Fruit fly (Drosophila melanogaster) whole organism, embryonic: ENCODE measurements around the gene CG15012.

ENCODE experiments used
- ATbp ChIP-seq: fragments of 200-800 bp; sonication (Bioruptor generic); optimal IDR thresholded peaks from 2 replicates; lab custom pipeline; 2017; ENCODE audit warnings: missing biosample characterization, mild to moderate bottlenecking, missing genetic modification characterization, missing genetic modification reagents
- CG10267 ChIP-seq: fragments of 200-800 bp; sonication (Bioruptor generic); optimal IDR thresholded peaks from 2 replicates; lab custom pipeline; 2018; ENCODE audit warnings: missing biosample characterization, mild to moderate bottlenecking, missing genetic modification characterization, moderate library complexity
- CG11695 ChIP-seq: fragments of 200-800 bp; sonication (Bioruptor generic); IDR thresholded peaks from 3 replicates; pipeline ENCODE4 v1.3.6; 2022; ENCODE audit warnings: missing biosample characterization, missing genetic modification characterization
- CG12155 ChIP-seq: fragments of 200-800 bp; sonication (Bioruptor generic); optimal IDR thresholded peaks from 3 replicates; lab custom pipeline; 2016; ENCODE audit warnings: missing biosample characterization, missing genetic modification characterization
- CG12299 ChIP-seq: fragments of 200-800 bp; sonication (Bioruptor generic); optimal IDR thresholded peaks from 2 replicates; lab custom pipeline; 2018; ENCODE audit warnings: missing biosample characterization, mild to moderate bottlenecking, missing genetic modification characterization
- CG12391 ChIP-seq: fragments of 200-800 bp; sonication (Bioruptor generic); optimal IDR thresholded peaks from 3 replicates; lab custom pipeline; 2018; ENCODE audit warnings: missing biosample characterization, mild to moderate bottlenecking, missing genetic modification characterization, moderate library complexity
- CG13775 ChIP-seq: fragments of 200-800 bp; sonication (Bioruptor generic); optimal IDR thresholded peaks from 3 replicates; lab custom pipeline; 2017; ENCODE audit warnings: missing biosample characterization, mild to moderate bottlenecking, missing genetic modification characterization
- CG14441 ChIP-seq: fragments of 200-800 bp; sonication (Bioruptor generic); IDR thresholded peaks from 2 replicates; pipeline ENCODE4 v1.3.6; 2022; ENCODE audit warnings: missing biosample characterization, missing genetic modification characterization
- CG14667 ChIP-seq: fragments of 200-800 bp; sonication (Bioruptor generic); IDR thresholded peaks from 2 replicates; pipeline ENCODE4 v1.3.6; 2022; ENCODE audit warnings: missing biosample characterization, missing genetic modification characterization
- CG14860 ChIP-seq: fragments of 200-800 bp; sonication (Bioruptor generic); IDR thresholded peaks from 3 replicates; pipeline ENCODE4 v1.3.6; 2022; ENCODE audit warnings: missing biosample characterization, missing genetic modification characterization; ENCODE audit not compliant: partially characterized antibody
- CG15479 ChIP-seq: fragments of 200-800 bp; sonication (Bioruptor generic); optimal IDR thresholded peaks from 3 replicates; lab custom pipeline; 2019; ENCODE audit warnings: missing biosample characterization, mild to moderate bottlenecking, missing genetic modification characterization, moderate library complexity
- CG18476 ChIP-seq: fragments of 200-800 bp; sonication (Bioruptor generic); optimal IDR thresholded peaks from 2 replicates; lab custom pipeline; 2016; ENCODE audit warnings: missing biosample characterization, mild to moderate bottlenecking, missing genetic modification characterization
- CG2116 ChIP-seq: fragments of 200-800 bp; sonication (Bioruptor generic); optimal IDR thresholded peaks from 3 replicates; lab custom pipeline; 2018; ENCODE audit warnings: missing biosample characterization, mild to moderate bottlenecking, missing genetic modification characterization
- CG2120 ChIP-seq: fragments of 200-800 bp; sonication (Bioruptor generic); optimal IDR thresholded peaks from 3 replicates; lab custom pipeline; 2016; ENCODE audit warnings: missing biosample characterization, missing genetic modification characterization
- CG4617 ChIP-seq: fragments of 200-800 bp; sonication (Bioruptor generic); optimal IDR thresholded peaks from 3 replicates; lab custom pipeline; 2016; ENCODE audit warnings: missing biosample characterization, missing genetic modification characterization, borderline replicate concordance
- CG4730 ChIP-seq: fragments of 200-800 bp; sonication (Bioruptor generic); IDR thresholded peaks from 2 replicates; pipeline ENCODE4 v1.3.6; 2022; ENCODE audit warnings: missing biosample characterization, missing genetic modification characterization
- CG5245 ChIP-seq: fragments of 200-800 bp; sonication (Bioruptor generic); optimal IDR thresholded peaks from 3 replicates; lab custom pipeline; 2016; ENCODE audit warnings: missing biosample characterization, missing genetic modification characterization
- CG6689 ChIP-seq: fragments of 200-800 bp; sonication (Bioruptor generic); IDR thresholded peaks from 2 replicates; pipeline ENCODE4 v1.3.6; 2022; ENCODE audit warnings: missing biosample characterization, missing genetic modification characterization
- CG7928 ChIP-seq: fragments of 200-800 bp; sonication (Bioruptor generic); optimal IDR thresholded peaks from 2 replicates; lab custom pipeline; 2017; ENCODE audit warnings: missing biosample characterization, mild to moderate bottlenecking, missing genetic modification characterization
- CG8924 ChIP-seq: fragments of 200-800 bp; optimal IDR thresholded peaks from 3 replicates; lab custom pipeline; 2019; ENCODE audit warnings: missing biosample characterization, mild to moderate bottlenecking, missing genetic modification characterization, moderate library complexity
- CG9817 ChIP-seq: fragments of 200-800 bp; sonication (Bioruptor generic); optimal IDR thresholded peaks from 2 replicates; lab custom pipeline; 2018; ENCODE audit warnings: missing biosample characterization, mild to moderate bottlenecking, missing genetic modification characterization, moderate library complexity
- CG9932 ChIP-seq: fragments of 200-800 bp; sonication (Bioruptor generic); IDR thresholded peaks from 2 replicates; pipeline ENCODE4 v1.3.6; 2022; ENCODE audit warnings: missing biosample characterization, missing genetic modification characterization
- CoRest ChIP-seq: fragments of 200-800 bp; sonication (Bioruptor generic); optimal IDR thresholded peaks from 3 replicates; lab custom pipeline; 2018; ENCODE audit warnings: missing biosample characterization, mild to moderate bottlenecking, missing genetic modification characterization, moderate library complexity
- D19B ChIP-seq: fragments of 200-800 bp; sonication (Bioruptor generic); optimal IDR thresholded peaks from 2 replicates; lab custom pipeline; 2017; ENCODE audit warnings: missing biosample characterization, mild to moderate bottlenecking, missing genetic modification characterization
- Drgx ChIP-seq: fragments of 200-800 bp; sonication (Bioruptor generic); IDR thresholded peaks from 2 replicates; pipeline ENCODE4 v1.3.6; 2022; ENCODE audit warnings: missing biosample characterization, missing genetic modification characterization
- E2f1 ChIP-seq: fragments of 200-800 bp; sonication (Bioruptor generic); IDR thresholded peaks from 2 replicates; pipeline ENCODE4 v1.3.6; 2022; ENCODE audit warnings: missing biosample characterization, missing genetic modification characterization
- H15 ChIP-seq: fragments of 200-800 bp; sonication (Bioruptor generic); IDR thresholded peaks from 3 replicates; pipeline ENCODE4 v1.3.6; 2022; ENCODE audit warnings: missing biosample characterization, missing genetic modification characterization
- MBD-R2 ChIP-seq: fragments of 200-800 bp; sonication (Bioruptor generic); IDR thresholded peaks from 2 replicates; pipeline ENCODE4 v1.3.6; 2022; ENCODE audit warnings: missing biosample characterization, missing genetic modification characterization
- Max ChIP-seq: fragments of 200-800 bp; sonication (Bioruptor generic); optimal IDR thresholded peaks from 2 replicates; lab custom pipeline; 2016; ENCODE audit warnings: missing biosample characterization, mild to moderate bottlenecking, missing genetic modification characterization
- NFAT ChIP-seq: fragments of 200-800 bp; sonication (Bioruptor generic); IDR thresholded peaks from 2 replicates; pipeline ENCODE4 v1.3.6; 2022; ENCODE audit warnings: missing biosample characterization, missing genetic modification characterization
- Opbp ChIP-seq: fragments of 200-800 bp; sonication (Bioruptor generic); IDR thresholded peaks from 3 replicates; pipeline ENCODE4 v1.3.6; 2022; ENCODE audit warnings: missing biosample characterization, missing genetic modification characterization; ENCODE audit not compliant: partially characterized antibody
- Rfx ChIP-seq: fragments of 200-800 bp; sonication (Bioruptor generic); IDR thresholded peaks from 2 replicates; pipeline ENCODE4 v1.3.6; 2022; ENCODE audit warnings: missing biosample characterization, missing genetic modification characterization
- Stat92E ChIP-seq, 3 experiments: fragments of >200 bp in 2 of 3; fragments of 200-800 bp in 1 of 3; sonication (Bioruptor generic) in 1 of 3; optimal IDR thresholded peaks; 2 replicates each; lab custom pipeline; 2017 to 2019; ENCODE audit warnings: missing biosample characterization in 3 of 3, missing genetic modification characterization in 3 of 3, mild to moderate bottlenecking in 1 of 3, moderate library complexity in 1 of 3
- YL-1 ChIP-seq: fragments of 200-800 bp; sonication (Bioruptor generic); optimal IDR thresholded peaks from 3 replicates; lab custom pipeline; 2017; ENCODE audit warnings: missing biosample characterization, mild to moderate bottlenecking, missing genetic modification characterization
- az2 ChIP-seq: fragments of 200-800 bp; sonication (Bioruptor generic); optimal IDR thresholded peaks from 3 replicates; lab custom pipeline; 2016; ENCODE audit warnings: missing biosample characterization, missing genetic modification characterization
- bbx ChIP-seq: fragments of 200-800 bp; sonication (Bioruptor generic); IDR thresholded peaks from 2 replicates; pipeline ENCODE4 v1.3.6; 2022; ENCODE audit warnings: missing biosample characterization, missing genetic modification characterization; ENCODE audit not compliant: partially characterized antibody
- dmrt11E ChIP-seq: fragments of 200-800 bp; sonication (Bioruptor generic); optimal IDR thresholded peaks from 3 replicates; lab custom pipeline; 2018; ENCODE audit warnings: missing biosample characterization, mild to moderate bottlenecking, missing genetic modification characterization, moderate library complexity
- dpn ChIP-seq, 2 experiments: fragments of 200-800 bp; sonication (Bioruptor generic); optimal IDR thresholded peaks; 3 replicates each; lab custom pipeline; 2016; ENCODE audit warnings: missing biosample characterization in 2 of 2, missing genetic modification characterization in 2 of 2
- dysf ChIP-seq: fragments of 200-800 bp; sonication (Bioruptor generic); IDR thresholded peaks from 3 replicates; pipeline ENCODE4 v1.3.6; 2022; ENCODE audit warnings: missing biosample characterization, missing genetic modification characterization
- ftz-f1 ChIP-seq: fragments of 200-800 bp; sonication (Bioruptor generic); optimal IDR thresholded peaks from 2 replicates; lab custom pipeline; 2016; ENCODE audit warnings: missing biosample characterization, missing genetic modification characterization
- gce ChIP-seq: fragments of 200-800 bp; sonication (Bioruptor generic); IDR thresholded peaks from 3 replicates; pipeline ENCODE4 v1.3.6; 2022; ENCODE audit warnings: missing biosample characterization, missing genetic modification characterization
- lmd ChIP-seq: fragments of 200-800 bp; sonication (Bioruptor generic); IDR thresholded peaks from 2 replicates; pipeline ENCODE4 v1.3.6; 2022; ENCODE audit warnings: missing biosample characterization, missing genetic modification characterization
- nmo ChIP-seq: fragments of 200-800 bp; sonication (Bioruptor generic); optimal IDR thresholded peaks from 2 replicates; lab custom pipeline; 2018; ENCODE audit warnings: missing biosample characterization, mild to moderate bottlenecking, missing genetic modification characterization, moderate library complexity
- peb ChIP-seq: fragments of 200-800 bp; sonication (Bioruptor generic); IDR thresholded peaks from 2 replicates; pipeline ENCODE4 v1.3.6; 2022; ENCODE audit warnings: missing biosample characterization, missing genetic modification characterization
- prd ChIP-seq, 3 experiments: fragments of >200 bp in 2 of 3; fragments of 200-800 bp in 1 of 3; sonication (Bioruptor generic) in 1 of 3; optimal IDR thresholded peaks in 2 of 3; IDR thresholded peaks in 1 of 3; 2 replicates in 2 of 3; 3 replicates in 1 of 3; pipeline versions ENCODE4 v1.3.6 to Lab custom; 2017 to 2022; ENCODE audit warnings: missing biosample characterization in 1 of 3, missing genetic modification characterization in 1 of 3
- run ChIP-seq: fragments of 200-800 bp; sonication (Bioruptor generic); optimal IDR thresholded peaks from 3 replicates; lab custom pipeline; 2018; ENCODE audit warnings: missing biosample characterization, mild to moderate bottlenecking, missing genetic modification characterization
- sisA ChIP-seq: fragments of 200-800 bp; sonication (Bioruptor generic); IDR thresholded peaks from 2 replicates; pipeline ENCODE4 v1.3.6; 2022; ENCODE audit warnings: missing biosample characterization, missing genetic modification characterization
- so ChIP-seq: fragments of 200-800 bp; sonication (Bioruptor generic); IDR thresholded peaks from 3 replicates; pipeline ENCODE4 v1.3.6; 2022; ENCODE audit warnings: missing biosample characterization, missing genetic modification characterization
- stwl ChIP-seq: fragments of 200-800 bp; sonication (Bioruptor generic); optimal IDR thresholded peaks from 3 replicates; lab custom pipeline; 2018; ENCODE audit warnings: missing biosample characterization, mild to moderate bottlenecking, missing genetic modification characterization, moderate library complexity

The CG15012 gene

dm6 chr3L:4242428-4242827 lies 49.6 kb downstream of the CG15012 start, which contains the start of gene pav:
TSS of gene pav (plus strand) at chr3L:4242734.
- peak; percentile 32; the same call in 1 of the 3 replicates for TF ChIP-seq H15 (GFP tag; lab: Robert Waterston, UW)
- no peak for TF ChIP-seq CG5245
- peak; percentile 63; the same call in 1 of the 2 replicates for TF ChIP-seq MBD-R2 (GFP tag; lab: Robert Waterston, UW)
- TF ChIP-seq CG12155 (GFP tag; lab: Kevin White, UChicago), result peak; percentile 19
- TF ChIP-seq CG11695 (GFP tag; lab: Robert Waterston, UW), result peak; percentile 80
- TF ChIP-seq CG12391 (tag; lab: Kevin White, UChicago), result peak; percentile 73
- peak; percentile 6 for TF ChIP-seq CG12299
- peak; percentile 70; the same call in 2 of the 3 replicates for TF ChIP-seq dysf (GFP tag; lab: Robert Waterston, UW)
- TF ChIP-seq CG9817, result peak; percentile 50
- TF ChIP-seq lmd (GFP tag; lab: Robert Waterston, UW), result peak; percentile 58
- TF ChIP-seq dmrt11E (tag; lab: Kevin White, UChicago), result peak; percentile 35
- peak; percentile 1 for TF ChIP-seq az2 (GFP tag; lab: Kevin White, UChicago)
- no peak for TF ChIP-seq ATbp
- 0 out of 2 replicates have a peak, but pooled peaks have one; percentile 33 for TF ChIP-seq sisA (GFP tag; lab: Robert Waterston, UW)
- TF ChIP-seq Stat92E (GFP tag; optimal IDR thresholded peaks at IDR 0.05; lab: Kevin White, UChicago), result peak in 1 of 3 experiments; percentile 42
- peak; percentile 66 for TF ChIP-seq YL-1 (GFP tag; lab: Kevin White, UChicago)
- TF ChIP-seq so, result peak; percentile 47; the same call in 1 of the 3 replicates
- peak; percentile 39 for TF ChIP-seq stwl (tag; lab: Kevin White, UChicago)
- TF ChIP-seq Drgx (GFP tag; lab: Robert Waterston, UW), result peak; percentile 54
- TF ChIP-seq CG13775, result peak; percentile 30
- peak; percentile 53 for TF ChIP-seq CG9932 (GFP tag; lab: Robert Waterston, UW)
- TF ChIP-seq CG7928 (GFP tag; lab: Kevin White, UChicago), result no peak
- TF ChIP-seq gce (GFP tag; lab: Robert Waterston, UW), result no peak
- TF ChIP-seq Rfx (GFP tag; lab: Robert Waterston, UW), result peak; percentile 69
- peak; percentile 66 for TF ChIP-seq CG8924 (tag; lab: Kevin White, UChicago)
- peak; percentile 4; the same call in 1 of the 2 replicates for TF ChIP-seq CG14667 (GFP tag; lab: Robert Waterston, UW)
- TF ChIP-seq CG15479 (GFP tag; lab: Kevin White, UChicago), result no peak
- TF ChIP-seq CoRest, result peak; percentile 70
- no peak for TF ChIP-seq prd (optimal IDR thresholded peaks at IDR 0.05; lab: Kevin White, UChicago)
- TF ChIP-seq prd (GFP tag; IDR thresholded peaks at IDR 0.05; lab: Robert Waterston, UW), result peak; percentile 67
- peak; percentile 55 for TF ChIP-seq CG14441 (GFP tag; lab: Robert Waterston, UW)
- peak; percentile 37; the same call in 1 of the 2 replicates for TF ChIP-seq E2f1 (GFP tag; lab: Robert Waterston, UW)
- no peak for TF ChIP-seq run
- TF ChIP-seq CG2120 (GFP tag; lab: Kevin White, UChicago), result peak; percentile 41
- TF ChIP-seq Max (GFP tag; lab: Kevin White, UChicago), result peak; percentile 27
- no peak for TF ChIP-seq CG14860 (GFP tag; lab: Robert Waterston, UW)
- peak; percentile 31 for TF ChIP-seq CG4617
- TF ChIP-seq CG6689 (GFP tag; lab: Robert Waterston, UW), result peak; percentile 4; the same call in 1 of the 2 replicates
- peak; percentile 46 for TF ChIP-seq ftz-f1 (GFP tag; lab: Kevin White, UChicago)
- peak; percentile 4 for TF ChIP-seq CG2116 (GFP tag; lab: Kevin White, UChicago)
- no peak for TF ChIP-seq peb (GFP tag; lab: Robert Waterston, UW)
- 0 out of 3 replicates have a peak, but pooled peaks have one; percentile 6 for TF ChIP-seq Opbp (GFP tag; lab: Robert Waterston, UW)
- peak; percentile 16 for TF ChIP-seq CG18476 (GFP tag; lab: Kevin White, UChicago)
- peak; percentile 44; the same call in 1 of the 2 replicates for TF ChIP-seq CG4730 (GFP tag; lab: Robert Waterston, UW)
- TF ChIP-seq NFAT (GFP tag; lab: Robert Waterston, UW), result peak; percentile 19; the same call in 1 of the 2 replicates
- peak in 1 of 2 experiments; percentile 55 for TF ChIP-seq dpn (GFP tag; optimal IDR thresholded peaks at IDR 0.05; lab: Kevin White, UChicago)
- peak; percentile 86 for TF ChIP-seq D19B (GFP tag; lab: Kevin White, UChicago)
- TF ChIP-seq nmo (GFP tag; lab: Kevin White, UChicago), result peak; percentile 60
- TF ChIP-seq CG10267, result peak; percentile 61
- TF ChIP-seq bbx (GFP tag; lab: Robert Waterston, UW), result no peak
